Worm (Caenorhabditis elegans): ENCODE measurements around the gene T26E4.3.

DNA sequence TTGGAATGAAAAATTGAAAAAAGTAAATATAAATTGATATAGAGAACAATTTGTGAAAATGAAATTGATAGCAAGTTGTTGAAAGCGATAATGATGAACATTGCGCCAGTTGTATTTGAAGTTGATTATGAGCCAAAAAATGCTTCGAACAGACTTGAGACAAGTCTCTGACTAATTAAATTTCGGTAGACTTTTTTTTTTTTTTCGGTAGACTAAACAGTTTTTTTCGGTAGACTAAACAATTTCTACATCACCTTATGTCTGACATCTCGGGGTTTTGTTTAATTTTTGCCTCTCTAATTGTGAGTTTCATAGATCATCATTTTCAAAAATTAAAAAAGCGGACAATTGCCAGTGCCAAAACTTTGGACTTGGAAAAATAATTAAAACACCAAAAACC, 51.0 kb downstream of the T26E4.3 start, which contains the start of gene srbc-54:
- no peak for TF ChIP-seq ztf-29 (GFP tag; IDR thresholded peaks at IDR 0.05)
- TF ChIP-seq T22C8.4 (GFP tag; IDR thresholded peaks at IDR 0.05), result no peak
- no peak for TF ChIP-seq ztf-23 (GFP tag; IDR thresholded peaks at IDR 0.05)
- no peak for TF ChIP-seq klf-2 (GFP tag; conservative IDR thresholded peaks at IDR 0.05)
- no peak for TF ChIP-seq flt-1 (GFP tag; IDR thresholded peaks at IDR 0.05)
- TF ChIP-seq cog-1 (tag; optimal IDR thresholded peaks at IDR 0.05), result no peak
- no peak for TF ChIP-seq med-1 (GFP tag; optimal IDR thresholded peaks at IDR 0.05; ENCODE audit: insufficient read depth)

All from whole organism, midembryonic.